Worm (Caenorhabditis elegans) whole organism, L4 larva: ENCODE results near the gene srg-17.

Experiments used
- F10B5.3 ChIP-seq: sonication (generic microtip); optimal IDR thresholded peaks from 2 replicates; lab custom pipeline; 2016; ENCODE audit warnings: mild to moderate bottlenecking, missing genetic modification characterization, missing compliant biosample characterization
- F26F4.8 ChIP-seq: fragments of 200-800 bp; sonication (Bioruptor generic); conservative IDR thresholded peaks from 2 replicates; pipeline ENCODE4 v1.3.6; 2022; ENCODE audit warnings: missing genetic modification characterization, missing compliant biosample characterization
- F37D6.2 ChIP-seq: sonication (generic microtip); optimal IDR thresholded peaks from 2 replicates; lab custom pipeline; 2016; ENCODE audit warnings: mild to moderate bottlenecking, missing genetic modification characterization, missing compliant biosample characterization
- F44E2.7 ChIP-seq: fragments of 200-800 bp; sonication (Bioruptor generic); IDR thresholded peaks from 2 replicates; pipeline ENCODE4 v2.1.2; 2022; ENCODE audit warnings: missing genetic modification characterization, missing compliant biosample characterization
- F49E8.2 ChIP-seq: sonication (generic microtip); optimal IDR thresholded peaks from 2 replicates; lab custom pipeline; 2016; ENCODE audit warnings: missing compliant biosample characterization, mild to moderate bottlenecking, missing genetic modification characterization, borderline replicate concordance
- T20F7.1 ChIP-seq: fragments of 200-800 bp; sonication (Bioruptor generic); optimal IDR thresholded peaks from 2 replicates; lab custom pipeline; 2018; ENCODE audit warnings: mild to moderate bottlenecking, missing genetic modification characterization, missing compliant biosample characterization
- Y48G9A.11 ChIP-seq: fragments of 200-800 bp; sonication (Bioruptor generic); IDR thresholded peaks from 2 replicates; pipeline ENCODE4 v1.3.6; 2022; ENCODE audit warnings: missing genetic modification reagents, missing genetic modification characterization, missing compliant biosample characterization
- Y5F2A.4 ChIP-seq: fragments of 200-800 bp; sonication (Bioruptor generic); optimal IDR thresholded peaks from 2 replicates; lab custom pipeline; 2018; ENCODE audit warnings: mild to moderate bottlenecking, missing genetic modification characterization, missing compliant biosample characterization
- aha-1 ChIP-seq: fragments of 150-350 bp; peaks from one replicate; lab custom pipeline; 2014; ENCODE audit warnings: missing biosample characterization, missing genetic modification characterization
- arid-1 ChIP-seq: fragments of 200-800 bp; sonication (Bioruptor generic); conservative IDR thresholded peaks from 2 replicates; pipeline ENCODE4 v1.3.6; 2022; ENCODE audit warnings: missing genetic modification reagents, missing genetic modification characterization, missing compliant biosample characterization
- attf-4 ChIP-seq: sonication (generic microtip); optimal IDR thresholded peaks from 3 replicates; lab custom pipeline; 2017; ENCODE audit warnings: missing biosample characterization, missing genetic modification characterization
- ceh-44 ChIP-seq: fragments of 200-800 bp; sonication (Bioruptor generic); IDR thresholded peaks from 2 replicates; pipeline ENCODE4 v1.3.6; 2022; ENCODE audit warnings: missing genetic modification reagents, missing genetic modification characterization, missing compliant biosample characterization
- ceh-82 ChIP-seq: sonication (generic microtip); optimal IDR thresholded peaks from 2 replicates; lab custom pipeline; 2017; ENCODE audit warnings: missing biosample characterization, missing genetic modification characterization
- ctbp-1 ChIP-seq: fragments of 200-800 bp; sonication (Bioruptor generic); IDR thresholded peaks from 2 replicates; pipeline ENCODE4 v1.3.6; 2022; ENCODE audit warnings: missing genetic modification reagents, missing genetic modification characterization, missing compliant biosample characterization
- daf-8 ChIP-seq: fragments of 200-800 bp; sonication (Bioruptor generic); IDR thresholded peaks from 2 replicates; pipeline ENCODE4 v1.3.6; 2022; ENCODE audit warnings: missing genetic modification characterization, missing compliant biosample characterization
- dmd-8 ChIP-seq: fragments of 200-800 bp; sonication (Bioruptor generic); IDR thresholded peaks from 2 replicates; pipeline ENCODE4 v1.3.6; 2022; ENCODE audit warnings: missing genetic modification characterization, missing compliant biosample characterization
- dpl-1 ChIP-seq: fragments of 150-350 bp; optimal IDR thresholded peaks from 2 replicates; lab custom pipeline; 2014; ENCODE audit warnings: missing biosample characterization, missing genetic modification reagents, missing genetic modification characterization
- fkh-10 ChIP-seq: fragments of 150-350 bp; optimal IDR thresholded peaks from 2 replicates; lab custom pipeline; 2014; ENCODE audit warnings: missing biosample characterization, missing genetic modification reagents, missing genetic modification characterization
- gei-8 ChIP-seq: fragments of 200-800 bp; sonication (Bioruptor generic); optimal IDR thresholded peaks from 2 replicates; lab custom pipeline; 2018; ENCODE audit warnings: mild to moderate bottlenecking, missing genetic modification characterization, missing compliant biosample characterization
- hmg-1.1 ChIP-seq: fragments of 200-800 bp; sonication (Bioruptor generic); IDR thresholded peaks from 2 replicates; pipeline ENCODE4 v1.3.6; 2022; ENCODE audit warnings: missing genetic modification reagents, missing genetic modification characterization, missing compliant biosample characterization
- jun-1 ChIP-seq: fragments of 150-350 bp; optimal IDR thresholded peaks from 2 replicates; lab custom pipeline; 2014; ENCODE audit warnings: missing biosample characterization, missing genetic modification reagents, missing genetic modification characterization
- lim-7 ChIP-seq: fragments of 200-800 bp; sonication (Bioruptor generic); IDR thresholded peaks from 2 replicates; pipeline ENCODE4 v1.3.6; 2022; ENCODE audit warnings: missing genetic modification characterization, missing compliant biosample characterization
- lin-1 ChIP-seq: fragments of 200-800 bp; sonication (Bioruptor generic); IDR thresholded peaks from 2 replicates; pipeline ENCODE4 v1.3.6; 2022; ENCODE audit warnings: missing genetic modification reagents, missing genetic modification characterization, missing compliant biosample characterization
- lin-13 ChIP-seq: fragments of 150-350 bp; optimal IDR thresholded peaks from 2 replicates; lab custom pipeline; 2014; ENCODE audit warnings: missing biosample characterization, missing genetic modification reagents, missing genetic modification characterization
- lin-29 ChIP-seq: fragments of 200-800 bp; sonication (Bioruptor generic); IDR thresholded peaks from 2 replicates; pipeline ENCODE4 v1.3.6; 2022; ENCODE audit warnings: missing genetic modification reagents, missing genetic modification characterization, missing compliant biosample characterization
- lin-38 ChIP-seq: fragments of 200-800 bp; sonication (Bioruptor generic); IDR thresholded peaks from 2 replicates; pipeline ENCODE4 v1.3.6; 2022; ENCODE audit warnings: missing genetic modification reagents, missing genetic modification characterization, missing compliant biosample characterization
- lin-39 ChIP-seq: fragments of 150-350 bp; optimal IDR thresholded peaks from 2 replicates; lab custom pipeline; 2014; ENCODE audit warnings: missing biosample characterization, missing genetic modification reagents, missing genetic modification characterization
- lir-3 ChIP-seq: sonication (generic microtip); optimal IDR thresholded peaks from 2 replicates; lab custom pipeline; 2016; ENCODE audit warnings: mild to moderate bottlenecking, missing genetic modification characterization, missing compliant biosample characterization
- lsy-2 ChIP-seq, 2 experiments: fragments of 150-350 bp in 1 of 2; sonication (generic microtip) in 1 of 2; optimal IDR thresholded peaks; 2 replicates each; lab custom pipeline; 2014 to 2017; ENCODE audit warnings: missing biosample characterization in 2 of 2, missing genetic modification characterization in 2 of 2
- madf-5 ChIP-seq, 2 experiments: fragments of 200-800 bp; sonication (Bioruptor generic); IDR thresholded peaks; 2 replicates each; pipeline ENCODE4 v1.3.6; 2022; ENCODE audit warnings: missing compliant biosample characterization in 2 of 2, missing genetic modification characterization in 2 of 2
- mdl-1 ChIP-seq, 2 experiments: fragments of 150-350 bp in 1 of 2; sonication (generic microtip) in 1 of 2; optimal IDR thresholded peaks; 2 replicates each; lab custom pipeline; 2014 to 2017; ENCODE audit warnings: missing biosample characterization in 2 of 2, missing genetic modification characterization in 2 of 2
- mdt-29 ChIP-seq: fragments of 200-800 bp; sonication (Bioruptor generic); IDR thresholded peaks from 2 replicates; pipeline ENCODE4 v1.3.6; 2022; ENCODE audit warnings: missing genetic modification reagents, missing genetic modification characterization, missing compliant biosample characterization
- mes-2 ChIP-seq: sonication (generic microtip); optimal IDR thresholded peaks from 2 replicates; lab custom pipeline; 2016; ENCODE audit warnings: missing genotype, mild to moderate bottlenecking, missing genetic modification characterization, missing compliant biosample characterization; ENCODE audit not compliant: poor library complexity, severe bottlenecking
- mxl-3 ChIP-seq: fragments of 200-800 bp; sonication (Bioruptor generic); optimal IDR thresholded peaks from 2 replicates; lab custom pipeline; 2018; ENCODE audit warnings: mild to moderate bottlenecking, missing genetic modification characterization, missing compliant biosample characterization
- nhr-11 ChIP-seq: fragments of 150-350 bp; optimal IDR thresholded peaks from 2 replicates; lab custom pipeline; 2014; ENCODE audit warnings: missing biosample characterization, missing genetic modification characterization
- nhr-111 ChIP-seq: fragments of 200-800 bp; sonication (Bioruptor generic); optimal IDR thresholded peaks from 2 replicates; lab custom pipeline; 2018; ENCODE audit warnings: mild to moderate bottlenecking, missing genetic modification characterization, missing compliant biosample characterization
- nhr-25 ChIP-seq: sonication (generic microtip); optimal IDR thresholded peaks from 2 replicates; lab custom pipeline; 2017; ENCODE audit warnings: missing genetic modification characterization, mild to moderate bottlenecking, missing compliant biosample characterization, antibody characterized with exemption, moderate library complexity, borderline replicate concordance; ENCODE audit not compliant: insufficient read depth
- nhr-28 ChIP-seq: fragments of 150-350 bp; optimal IDR thresholded peaks from 2 replicates; lab custom pipeline; 2014; ENCODE audit warnings: missing biosample characterization, missing genetic modification characterization
- nhr-77 ChIP-seq: fragments of 150-350 bp; optimal IDR thresholded peaks from 2 replicates; lab custom pipeline; 2014; ENCODE audit warnings: missing biosample characterization, missing genetic modification characterization
- pha-4 ChIP-seq, 2 experiments: fragments of 150-350 bp in 1 of 2; fragments of 200-800 bp in 1 of 2; sonication (Bioruptor generic) in 1 of 2; IDR thresholded peaks in 1 of 2; optimal IDR thresholded peaks in 1 of 2; 2 replicates each; pipeline versions ENCODE4 v1.3.6 to Lab custom; 2014 to 2022; ENCODE audit warnings: missing genetic modification characterization in 2 of 2, missing genetic modification reagents in 2 of 2, missing biosample characterization in 1 of 2, missing compliant biosample characterization in 1 of 2
- rbr-2 ChIP-seq: sonication (generic microtip); optimal IDR thresholded peaks from 2 replicates; lab custom pipeline; 2016; ENCODE audit warnings: missing genotype, missing genetic modification characterization, missing compliant biosample characterization
- skn-1 ChIP-seq: fragments of 150-350 bp; optimal IDR thresholded peaks from 2 replicates; lab custom pipeline; 2014; ENCODE audit warnings: missing biosample characterization, missing genetic modification characterization
- snpc-4 ChIP-seq: fragments of 150-350 bp; optimal IDR thresholded peaks from 2 replicates; lab custom pipeline; 2014; ENCODE audit warnings: missing biosample characterization, missing genetic modification characterization
- spr-1 ChIP-seq: sonication (generic microtip); optimal IDR thresholded peaks from 2 replicates; lab custom pipeline; 2016; ENCODE audit warnings: mild to moderate bottlenecking, missing genetic modification characterization, missing compliant biosample characterization
- spr-3 ChIP-seq: fragments of 200-800 bp; sonication (Bioruptor generic); optimal IDR thresholded peaks from 2 replicates; lab custom pipeline; 2018; ENCODE audit warnings: mild to moderate bottlenecking, missing genetic modification characterization, missing compliant biosample characterization
- tra-1 ChIP-seq: fragments of 200-800 bp; sonication (Bioruptor generic); IDR thresholded peaks from 2 replicates; pipeline ENCODE4 v1.3.6; 2022; ENCODE audit warnings: missing genetic modification reagents, missing genetic modification characterization, missing compliant biosample characterization
- unc-62 ChIP-seq, 3 experiments: fragments of 150-350 bp in 1 of 3; sonication (generic microtip); optimal IDR thresholded peaks in 2 of 3; peaks in 1 of 3; 1 replicate in 1 of 3; 2 replicates in 2 of 3; lab custom pipeline; 2014 to 2017; ENCODE audit warnings: missing biosample characterization in 3 of 3, missing genetic modification characterization in 3 of 3, missing genetic modification reagents in 3 of 3, missing genotype in 1 of 3
- zfp-2 ChIP-seq: sonication (generic microtip); optimal IDR thresholded peaks from 2 replicates; lab custom pipeline; 2016; ENCODE audit warnings: mild to moderate bottlenecking, missing genetic modification characterization, missing compliant biosample characterization
- ztf-11 ChIP-seq: fragments of 150-350 bp; optimal IDR thresholded peaks from 2 replicates; lab custom pipeline; 2014; ENCODE audit warnings: missing biosample characterization, missing genetic modification characterization

The srg-17 gene

DNA sequence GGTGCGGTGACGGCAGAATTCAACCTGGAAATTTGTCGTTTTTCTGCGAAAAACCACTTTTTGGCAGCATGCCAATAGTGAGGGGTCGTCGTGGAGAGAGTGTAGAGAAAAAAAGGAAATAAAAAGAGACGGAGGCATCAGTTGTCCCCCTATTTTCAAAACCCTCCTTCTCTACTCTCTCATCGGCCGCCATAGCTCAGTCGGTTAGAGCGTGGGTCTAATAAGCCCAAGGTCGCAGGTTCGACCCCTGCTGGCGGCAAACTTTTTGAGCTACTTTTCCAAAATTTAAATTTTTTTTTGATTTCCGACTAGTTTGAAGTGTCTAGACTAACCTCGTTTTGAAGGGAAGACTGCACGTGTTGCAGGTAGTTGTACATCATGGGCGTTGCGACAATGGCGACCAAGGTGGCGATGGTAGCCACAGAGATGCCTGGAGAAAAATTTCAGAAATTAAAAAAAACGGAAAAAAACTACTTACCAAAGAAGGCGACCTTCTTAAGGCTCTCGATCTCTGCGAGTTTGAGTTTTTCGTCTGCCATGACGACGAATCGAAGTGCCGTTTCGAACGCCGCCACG is 21.1 kb downstream of the srg-17 start, which contains the start of gene col-85 (continued):
- peak; percentile 89 to 90; a peak in 3 of 4 replicates for TF ChIP-seq madf-5 (GFP tag; IDR thresholded peaks at IDR 0.05; lab: Robert Waterston, UW)
- TF ChIP-seq nhr-111 (GFP tag; lab: Kevin White, UChicago), result peak; percentile 73
- TF ChIP-seq F44E2.7 (GFP tag; lab: Robert Waterston, UW), result peak; percentile 80; the same call in 1 of the 2 replicates
- peak; percentile 79 for TF ChIP-seq mdt-29 (GFP tag; lab: Robert Waterston, UW)
- TF ChIP-seq arid-1, result peak; percentile 91
- peak; percentile 95 for TF ChIP-seq pha-4 (GFP tag; IDR thresholded peaks at IDR 0.05; lab: Robert Waterston, UW)
- no peak for TF ChIP-seq pha-4 (tag; optimal IDR thresholded peaks at IDR 0.05; lab: Kevin White, UChicago)
- 0 out of 2 replicates have a peak, but pooled peaks have one; percentile 71 for TF ChIP-seq daf-8
- peak; percentile 62 for TF ChIP-seq lir-3 (tag; lab: Kevin White, UChicago)
- peak; percentile 48 for TF ChIP-seq nhr-28
- peak; percentile 92 for TF ChIP-seq ceh-44 (GFP tag; lab: Robert Waterston, UW)
- no peak for TF ChIP-seq ztf-11 (tag; lab: Kevin White, UChicago)
- TF ChIP-seq unc-62 (GFP tag; optimal IDR thresholded peaks at IDR 0.05 in 1 of 2; lab: Kevin White, UChicago), result peak in 1 of 2 experiments; percentile 79
- TF ChIP-seq unc-62 (tag; optimal IDR thresholded peaks at IDR 0.05; lab: Kevin White, UChicago), result no peak
- peak; percentile 92 for TF ChIP-seq F26F4.8 (GFP tag; lab: Robert Waterston, UW)
- peak; percentile 79 for TF ChIP-seq Y5F2A.4 (GFP tag; lab: Kevin White, UChicago)
- TF ChIP-seq tra-1 (GFP tag; lab: Robert Waterston, UW), result peak; percentile 94
- peak; percentile 60 for TF ChIP-seq nhr-77
- TF ChIP-seq gei-8, result peak; percentile 76
- peak; percentile 74 for TF ChIP-seq lin-13 (GFP tag; lab: Kevin White, UChicago)
- TF ChIP-seq F10B5.3 (tag; lab: Kevin White, UChicago), result no peak
- TF ChIP-seq lin-39 (tag; lab: Kevin White, UChicago), result no peak
- peak; percentile 98 for TF ChIP-seq lim-7 (GFP tag; lab: Robert Waterston, UW)
- peak; percentile 48 for TF ChIP-seq zfp-2
- TF ChIP-seq dmd-8, result peak; percentile 95
- peak in 1 of 2 experiments; percentile 59 for TF ChIP-seq mdl-1 (tag; optimal IDR thresholded peaks at IDR 0.05; lab: Kevin White, UChicago)
- TF ChIP-seq mes-2 (tag; lab: Kevin White, UChicago), result peak; percentile 83
- TF ChIP-seq ctbp-1 (GFP tag; lab: Robert Waterston, UW), result peak; percentile 91
- TF ChIP-seq lin-29 (GFP tag; lab: Robert Waterston, UW), result peak; percentile 75
- TF ChIP-seq spr-3 (GFP tag; lab: Kevin White, UChicago), result peak; percentile 81
- no peak for TF ChIP-seq T20F7.1 (GFP tag; lab: Kevin White, UChicago)
- no peak for TF ChIP-seq skn-1
- TF ChIP-seq rbr-2 (tag; lab: Kevin White, UChicago), result peak; percentile 87
- peak; percentile 42 for TF ChIP-seq mxl-3 (GFP tag; lab: Kevin White, UChicago)
- peak; percentile 53 for TF ChIP-seq F37D6.2
- no peak for TF ChIP-seq jun-1 (tag; lab: Kevin White, UChicago)
- peak; percentile 30 for TF ChIP-seq fkh-10
- peak; percentile 90 for TF ChIP-seq lin-38 (GFP tag; lab: Robert Waterston, UW)
- peak; percentile 89 for TF ChIP-seq lin-1
- TF ChIP-seq aha-1, result peak; percentile 94
- peak; percentile 71 for TF ChIP-seq snpc-4 (tag; lab: Kevin White, UChicago)
- peak; percentile 56 for TF ChIP-seq nhr-11 (tag; lab: Kevin White, UChicago)
- peak; percentile 87 for TF ChIP-seq Y48G9A.11 (GFP tag; lab: Robert Waterston, UW)
- peak; percentile 49 for TF ChIP-seq F49E8.2 (tag; lab: Kevin White, UChicago)
- TF ChIP-seq hmg-1.1, result peak; percentile 98
- TF ChIP-seq lsy-2 (tag; optimal IDR thresholded peaks at IDR 0.05; lab: Kevin White, UChicago), result no peak
- no peak for TF ChIP-seq nhr-25 (tag; lab: Kevin White, UChicago)
- TF ChIP-seq spr-1 (tag; lab: Kevin White, UChicago), result peak; percentile 79
- TF ChIP-seq dpl-1 (GFP tag; lab: Kevin White, UChicago), result peak; percentile 59
- TF ChIP-seq ceh-82 (tag; lab: Kevin White, UChicago), result no peak
- no peak for TF ChIP-seq attf-4 (tag; lab: Kevin White, UChicago)
